Worm (Caenorhabditis elegans): Measurements from ENCODE around the gene srg-16.

ce11 chrII:12452754-12453352 lies 14.1 kb upstream of the srg-16 start, which contains the start of the genes sre-35 and sre-33:
- no peak for TF ChIP-seq nhr-84 (tag; optimal IDR thresholded peaks at IDR 0.05)
- TF ChIP-seq sptf-1 (tag; optimal IDR thresholded peaks at IDR 0.05) = no peak
- no peak for TF ChIP-seq fos-1 (tag; optimal IDR thresholded peaks at IDR 0.05)
- no peak for TF ChIP-seq lin-39 (tag; optimal IDR thresholded peaks at IDR 0.05)
- TF ChIP-seq ceh-63 (GFP tag; optimal IDR thresholded peaks at IDR 0.05) = no peak
- TF ChIP-seq ama-1 (optimal IDR thresholded peaks at IDR 0.05) = no peak
- no peak for TF ChIP-seq elt-2 (tag; optimal IDR thresholded peaks at IDR 0.05)
- no peak for TF ChIP-seq lin-35 (GFP tag; optimal IDR thresholded peaks at IDR 0.05)
- no peak for TF ChIP-seq aly-2 (tag; optimal IDR thresholded peaks at IDR 0.05)
